Worm (Caenorhabditis elegans): Measurements from ENCODE around the gene C35D10.5.

Gene C35D10.5

DNA sequence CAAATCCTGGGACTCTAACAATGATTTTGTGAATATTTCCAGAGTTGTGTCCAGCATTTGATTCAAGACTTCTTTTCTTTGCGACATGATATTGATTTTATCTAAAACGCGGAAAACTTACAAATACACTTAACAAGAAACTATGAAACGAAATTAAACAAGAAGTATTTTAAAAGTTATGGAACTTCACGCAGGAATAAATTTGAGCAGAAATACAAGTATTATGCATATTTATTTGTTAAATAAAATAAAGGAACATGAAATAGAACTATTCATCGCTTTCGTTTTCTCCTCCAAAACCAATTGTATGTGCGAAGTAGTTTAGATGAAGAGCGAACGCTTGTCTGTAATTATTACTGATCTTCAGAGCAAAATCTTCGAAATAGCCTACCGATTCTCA lies 41.6 kb downstream of the C35D10.5 start, which contains the start of gene kbp-2:
Gene kbp-2 (minus strand): TSS at position 101 of the 400 bp plus-strand sequence.
- TF ChIP-seq nhr-76 (tag; optimal IDR thresholded peaks at IDR 0.05), result no peak
- TF ChIP-seq snu-23 (GFP tag; optimal IDR thresholded peaks at IDR 0.05), result no peak
- no peak for TF ChIP-seq blmp-1 (tag; optimal IDR thresholded peaks at IDR 0.05)
- TF ChIP-seq hpl-2 (GFP tag; optimal IDR thresholded peaks at IDR 0.05), result no peak
- no peak for TF ChIP-seq tbx-2 (tag; optimal IDR thresholded peaks at IDR 0.05)
- no peak for TF ChIP-seq skn-1 (tag; optimal IDR thresholded peaks at IDR 0.05)
- TF ChIP-seq lin-35 (GFP tag; optimal IDR thresholded peaks at IDR 0.05), result no peak
- TF ChIP-seq dpl-1 (GFP tag; optimal IDR thresholded peaks at IDR 0.05), result no peak
- no peak for TF ChIP-seq irx-1 (tag; optimal IDR thresholded peaks at IDR 0.05)
- TF ChIP-seq hlh-4 (tag; optimal IDR thresholded peaks at IDR 0.05), result no peak

DNA sequence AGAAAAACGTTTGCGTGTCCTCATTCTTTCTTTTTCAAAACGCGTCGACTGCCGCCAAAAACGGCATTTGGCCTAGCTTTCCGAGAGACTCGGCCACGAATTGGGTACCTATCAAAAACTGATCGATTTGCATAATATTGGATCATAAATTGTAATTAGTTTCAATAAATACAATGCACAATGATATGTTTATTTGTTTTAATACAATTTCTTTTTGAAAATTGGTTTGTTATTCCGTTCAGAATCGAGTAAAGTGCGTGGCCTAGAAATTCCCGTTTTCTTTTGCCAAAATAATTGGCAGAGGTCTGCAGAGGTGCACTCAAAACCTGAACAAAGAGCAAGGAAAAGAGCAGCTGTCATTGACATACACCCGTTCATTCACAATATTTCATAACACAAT lies 43.3 kb downstream of the C35D10.5 start, which contains the start of gene F26F4.8:
Gene F26F4.8 (minus strand): TSS at position 69 of the 400 bp plus-strand sequence.
- TF ChIP-seq hlh-17 (GFP tag; optimal IDR thresholded peaks at IDR 0.05; ENCODE audit: borderline replicate concordance) (no peak), fkh-10 (GFP tag; optimal IDR thresholded peaks at IDR 0.05) (no peak), nhr-12 (tag; optimal IDR thresholded peaks at IDR 0.05) (no peak), fkh-8 (tag; optimal IDR thresholded peaks at IDR 0.05) (peak; percentile 57), ama-1 (optimal IDR thresholded peaks at IDR 0.05) (no peak), nhr-76 (tag; optimal IDR thresholded peaks at IDR 0.05) (no peak), nhr-20 (tag; optimal IDR thresholded peaks at IDR 0.05) (peak; percentile 46), egl-27 (tag; optimal IDR thresholded peaks at IDR 0.05) (no peak), mab-9 (GFP tag; IDR thresholded peaks at IDR 0.05) (no peak), ceh-63 (GFP tag; optimal IDR thresholded peaks at IDR 0.05) (no peak), zag-1 (tag; optimal IDR thresholded peaks at IDR 0.05) (no peak), dpl-1 (GFP tag; optimal IDR thresholded peaks at IDR 0.05) (peak; percentile 52 to 84 (median 73)), ceh-90 (tag; optimal IDR thresholded peaks at IDR 0.05) (peak; percentile 94), efl-3 (GFP tag; optimal IDR thresholded peaks at IDR 0.05) (no peak), egl-13 (tag; optimal IDR thresholded peaks at IDR 0.05) (peak; percentile 61), nhr-47 (tag; optimal IDR thresholded peaks at IDR 0.05) (peak; percentile 66), F16B12.6 (tag; optimal IDR thresholded peaks at IDR 0.05) (no peak), mef-2 (tag; optimal IDR thresholded peaks at IDR 0.05) (no peak), zip-4 (GFP tag; optimal IDR thresholded peaks at IDR 0.05) (no peak), grh-1 (GFP tag; IDR thresholded peaks at IDR 0.05) (no peak), lin-39 (tag; optimal IDR thresholded peaks at IDR 0.05) (no peak), sox-4 (tag; optimal IDR thresholded peaks at IDR 0.05) (peak; percentile 46), ztf-4 (tag; optimal IDR thresholded peaks at IDR 0.05) (no peak), jun-1 (tag; optimal IDR thresholded peaks at IDR 0.05) (no peak), nhr-84 (tag; optimal IDR thresholded peaks at IDR 0.05) (no peak), elt-2 (tag; optimal IDR thresholded peaks at IDR 0.05) (no peak), unc-98 (GFP tag; IDR thresholded peaks at IDR 0.05) (peak; percentile 65), elt-3 (tag; optimal IDR thresholded peaks at IDR 0.05) (no peak), nhr-28 (tag; optimal IDR thresholded peaks at IDR 0.05) (no peak), fos-1 (tag; optimal IDR thresholded peaks at IDR 0.05) (no peak), pag-3 (tag; optimal IDR thresholded peaks at IDR 0.05; ENCODE audit: borderline replicate concordance, insufficient read depth) (peak; percentile 73), pqm-1 (tag; optimal IDR thresholded peaks at IDR 0.05) (no peak), tlp-1 (tag; optimal IDR thresholded peaks at IDR 0.05) (no peak), rnt-1 (tag; optimal IDR thresholded peaks at IDR 0.05) (peak; percentile 59), lsy-2 (tag; optimal IDR thresholded peaks at IDR 0.05) (peak; percentile 35 to 51), ztf-11 (tag; optimal IDR thresholded peaks at IDR 0.05) (peak in 1 of 2 experiments; percentile 68), ceh-82 (tag; optimal IDR thresholded peaks at IDR 0.05) (no peak), unc-86 (tag; optimal IDR thresholded peaks at IDR 0.05) (peak; percentile 26), hpl-2 (GFP tag; optimal IDR thresholded peaks at IDR 0.05) (no peak), nhr-19 (GFP tag; conservative IDR thresholded peaks at IDR 0.05) (no peak), isw-1 (GFP tag; IDR thresholded peaks at IDR 0.05) (peak; percentile 37), lir-3 (tag; optimal IDR thresholded peaks at IDR 0.05; ENCODE audit: poor library complexity) (peak; percentile 82), snpc-4 (tag; optimal IDR thresholded peaks at IDR 0.05) (peak; percentile 16), nhr-90 (tag; optimal IDR thresholded peaks at IDR 0.05; ENCODE audit: poor library complexity) (peak; percentile 63), skn-1 (tag; optimal IDR thresholded peaks at IDR 0.05) (no peak)

Data from whole organism, L1 larva.